Worm (Caenorhabditis elegans) whole organism, mixed stage, embryonic: ENCODE measurements around the gene csb-1.
A peak's percentile ranks its signal among the peaks of the same experiment; 100 is the strongest.

Experiments used
- M03D4.4 ChIP-seq: sonication (generic microtip); optimal IDR thresholded peaks from 2 replicates; lab custom pipeline; 2017; ENCODE audit warnings: mild to moderate bottlenecking, missing genetic modification characterization, missing compliant biosample characterization
- bed-3 ChIP-seq: fragments of 200-800 bp; sonication (Bioruptor generic); optimal IDR thresholded peaks from 3 replicates; lab custom pipeline; 2018; ENCODE audit warnings: mild to moderate bottlenecking, missing genetic modification characterization, moderate library complexity, missing compliant biosample characterization
- blmp-1 ChIP-seq: fragments of 150-350 bp; optimal IDR thresholded peaks from 2 replicates; lab custom pipeline; 2014; ENCODE audit warnings: missing biosample characterization, missing genetic modification characterization
- ceh-39 ChIP-seq: fragments of 150-350 bp; optimal IDR thresholded peaks from 2 replicates; lab custom pipeline; 2014; ENCODE audit warnings: missing biosample characterization, missing genetic modification characterization
- ceh-43 ChIP-seq: fragments of 200-800 bp; sonication (Bioruptor generic); optimal IDR thresholded peaks from 2 replicates; lab custom pipeline; 2018; ENCODE audit warnings: mild to moderate bottlenecking, missing genetic modification characterization, moderate library complexity, missing compliant biosample characterization
- ceh-83 ChIP-seq: fragments of 200-800 bp; sonication (Bioruptor generic); optimal IDR thresholded peaks from 2 replicates; lab custom pipeline; 2018; ENCODE audit warnings: mild to moderate bottlenecking, missing genetic modification characterization, missing compliant biosample characterization
- ces-1 ChIP-seq: fragments of 150-350 bp; optimal IDR thresholded peaks from 2 replicates; lab custom pipeline; 2014; ENCODE audit warnings: missing biosample characterization, missing genetic modification reagents, missing genetic modification characterization
- cnd-1 ChIP-seq: fragments of 200-800 bp; sonication (Bioruptor generic); optimal IDR thresholded peaks from 2 replicates; lab custom pipeline; 2018; ENCODE audit warnings: mild to moderate bottlenecking, missing genetic modification characterization, missing compliant biosample characterization
- drap-1 ChIP-seq: fragments of 200-800 bp; sonication (Bioruptor generic); optimal IDR thresholded peaks from 3 replicates; lab custom pipeline; 2018; ENCODE audit warnings: mild to moderate bottlenecking, missing genetic modification characterization, missing compliant biosample characterization
- elt-1 ChIP-seq: sonication (generic microtip); optimal IDR thresholded peaks from 2 replicates; lab custom pipeline; 2017; ENCODE audit warnings: missing genetic modification characterization, mild to moderate bottlenecking, missing compliant biosample characterization, antibody characterized with exemption, moderate library complexity, borderline replicate concordance; ENCODE audit not compliant: insufficient read depth
- elt-3 ChIP-seq: fragments of 150-350 bp; optimal IDR thresholded peaks from 2 replicates; lab custom pipeline; 2014; ENCODE audit warnings: missing biosample characterization, missing genetic modification characterization
- flh-1 ChIP-seq: fragments of 200-800 bp; sonication (Bioruptor generic); optimal IDR thresholded peaks from 2 replicates; lab custom pipeline; 2018; ENCODE audit warnings: mild to moderate bottlenecking, missing genetic modification characterization, moderate library complexity, missing compliant biosample characterization
- ham-2 ChIP-seq: fragments of 200-800 bp; sonication (Bioruptor generic); optimal IDR thresholded peaks from 2 replicates; lab custom pipeline; 2018; ENCODE audit warnings: mild to moderate bottlenecking, missing genetic modification characterization, missing compliant biosample characterization
- hlh-1 ChIP-seq: fragments of 150-350 bp; optimal IDR thresholded peaks from 2 replicates; lab custom pipeline; 2014; ENCODE audit warnings: missing biosample characterization, missing genetic modification reagents, missing genetic modification characterization
- lin-13 ChIP-seq: fragments of 150-350 bp; optimal IDR thresholded peaks from 2 replicates; lab custom pipeline; 2014; ENCODE audit warnings: missing biosample characterization, missing genetic modification characterization
- lin-32 ChIP-seq: fragments of 200-800 bp; sonication (Bioruptor generic); optimal IDR thresholded peaks from 2 replicates; lab custom pipeline; 2018; ENCODE audit warnings: mild to moderate bottlenecking, missing genetic modification characterization, missing compliant biosample characterization
- lsy-2 ChIP-seq: fragments of 150-350 bp; optimal IDR thresholded peaks from 2 replicates; lab custom pipeline; 2014; ENCODE audit warnings: missing biosample characterization, missing genetic modification characterization
- mab-5 ChIP-seq: fragments of 150-350 bp; optimal IDR thresholded peaks from 2 replicates; lab custom pipeline; 2014; ENCODE audit warnings: missing biosample characterization, missing genetic modification characterization
- mep-1 ChIP-seq: fragments of 150-350 bp; optimal IDR thresholded peaks from 2 replicates; lab custom pipeline; 2017; ENCODE audit warnings: missing biosample characterization, missing genetic modification reagents, missing genetic modification characterization, inconsistent platforms
- mls-2 ChIP-seq: sonication (generic microtip); optimal IDR thresholded peaks from 2 replicates; lab custom pipeline; 2016; ENCODE audit warnings: mild to moderate bottlenecking, missing genetic modification characterization, moderate library complexity, missing compliant biosample characterization
- nhr-12 ChIP-seq: fragments of 150-350 bp; optimal IDR thresholded peaks from 2 replicates; lab custom pipeline; 2014; ENCODE audit warnings: missing biosample characterization, missing genetic modification characterization
- nhr-28 ChIP-seq: fragments of 150-350 bp; optimal IDR thresholded peaks from 2 replicates; lab custom pipeline; 2014; ENCODE audit warnings: missing biosample characterization, missing genetic modification characterization
- nhr-76 ChIP-seq: sonication (generic microtip); optimal IDR thresholded peaks from 2 replicates; lab custom pipeline; 2017; ENCODE audit warnings: missing biosample characterization, missing genetic modification characterization
- pha-4 ChIP-seq: fragments of 150-350 bp; optimal IDR thresholded peaks from 2 replicates; lab custom pipeline; 2018; ENCODE audit warnings: missing biosample characterization, missing genetic modification reagents, missing genetic modification characterization
- sem-2 ChIP-seq: fragments of 200-800 bp; sonication (Bioruptor generic); optimal IDR thresholded peaks from 2 replicates; lab custom pipeline; 2018; ENCODE audit warnings: mild to moderate bottlenecking, missing genetic modification characterization, missing compliant biosample characterization
- snpc-4 ChIP-seq: fragments of 150-350 bp; optimal IDR thresholded peaks from 2 replicates; lab custom pipeline; 2014; ENCODE audit warnings: missing biosample characterization, missing genetic modification characterization
- sptf-1 ChIP-seq: sonication (generic microtip); optimal IDR thresholded peaks from 2 replicates; lab custom pipeline; 2017; ENCODE audit warnings: mild to moderate bottlenecking, missing genetic modification characterization, moderate library complexity, missing compliant biosample characterization
- tbx-8 ChIP-seq: fragments of 200-800 bp; sonication (Bioruptor generic); optimal IDR thresholded peaks from 2 replicates; lab custom pipeline; 2018; ENCODE audit warnings: mild to moderate bottlenecking, missing genetic modification characterization, moderate library complexity, missing compliant biosample characterization
- unc-120 ChIP-seq: sonication (generic microtip); optimal IDR thresholded peaks from 2 replicates; lab custom pipeline; 2017; ENCODE audit warnings: missing genetic modification characterization, missing compliant biosample characterization; ENCODE audit not compliant: poor library complexity, severe bottlenecking
- unc-39 ChIP-seq: fragments of 150-350 bp; optimal IDR thresholded peaks from 2 replicates; lab custom pipeline; 2014; ENCODE audit warnings: missing biosample characterization, missing genetic modification characterization
- unc-62 ChIP-seq: fragments of 150-350 bp; optimal IDR thresholded peaks from 2 replicates; lab custom pipeline; 2014; ENCODE audit warnings: missing biosample characterization, missing genetic modification reagents, missing genetic modification characterization
- ztf-11 ChIP-seq: fragments of 150-350 bp; optimal IDR thresholded peaks from 2 replicates; lab custom pipeline; 2014; ENCODE audit warnings: missing biosample characterization, missing genetic modification characterization

Gene csb-1

DNA sequence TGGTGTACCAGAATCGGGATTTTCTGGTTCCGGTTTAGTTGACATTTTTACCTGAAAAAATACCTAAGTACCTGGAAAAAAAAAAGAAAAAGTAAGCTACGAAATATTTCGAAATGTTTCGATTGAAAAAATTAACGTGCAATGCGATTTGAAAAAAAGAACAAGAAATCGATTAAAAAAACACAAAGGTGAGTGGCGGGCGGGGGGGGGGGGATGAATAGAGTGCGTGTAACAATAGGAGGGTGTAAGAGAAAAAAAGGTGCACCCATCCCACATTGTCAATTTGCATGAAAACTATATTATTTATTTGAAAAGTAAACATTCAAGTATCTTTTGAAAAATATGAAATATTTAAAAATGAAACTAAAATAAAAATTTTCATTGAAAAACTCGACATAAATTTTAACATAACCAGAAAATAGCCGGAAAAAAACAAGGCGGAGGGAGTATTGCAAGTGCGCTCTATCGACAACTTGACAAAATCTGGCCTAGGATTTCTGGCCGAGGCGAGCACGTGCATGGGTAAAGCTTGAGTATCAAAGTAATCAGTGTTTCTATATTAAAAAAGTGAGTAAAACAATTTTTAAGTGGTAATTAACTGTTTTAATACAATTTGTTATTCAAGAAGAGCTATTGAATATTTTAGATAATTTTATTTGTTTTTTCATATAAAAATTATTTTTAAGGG, at the start of gene csb-1, which contains the start of gene F53H4.4:
TSS of gene csb-1 (minus strand) at position 51 of the 688 bp plus-strand sequence.
TSS of gene F53H4.4 (plus strand) at position 520 of the 688 bp plus-strand sequence.
- TF ChIP-seq sptf-1 (tag; lab: Kevin White, UChicago) (peak; percentile 11), mep-1 (tag; lab: Kevin White, UChicago) (peak; percentile 84), flh-1 (GFP tag; lab: Kevin White, UChicago) (no peak), nhr-76 (no peak), elt-3 (tag; lab: Kevin White, UChicago) (no peak), ztf-11 (no peak), lin-32 (GFP tag; lab: Kevin White, UChicago) (no peak), lsy-2 (peak; percentile 16), ceh-43 (GFP tag; lab: Kevin White, UChicago) (no peak), lin-13 (peak; percentile 37), ceh-83 (GFP tag; lab: Kevin White, UChicago) (no peak), mls-2 (tag; lab: Kevin White, UChicago) (no peak)

- no peak for TF ChIP-seq ztf-11
- no peak for TF ChIP-seq lin-13
- TF ChIP-seq bed-3 (GFP tag; lab: Kevin White, UChicago): no peak
- no peak for TF ChIP-seq M03D4.4 (tag; lab: Kevin White, UChicago)
- no peak for TF ChIP-seq snpc-4 (tag; lab: Kevin White, UChicago)
- no peak for TF ChIP-seq mep-1 (tag; lab: Kevin White, UChicago)
- TF ChIP-seq sptf-1 (tag; lab: Kevin White, UChicago): no peak
Measured at ce11 chrX:15912841-15913240, 47.1 kb upstream of the csb-1 start.

DNA sequence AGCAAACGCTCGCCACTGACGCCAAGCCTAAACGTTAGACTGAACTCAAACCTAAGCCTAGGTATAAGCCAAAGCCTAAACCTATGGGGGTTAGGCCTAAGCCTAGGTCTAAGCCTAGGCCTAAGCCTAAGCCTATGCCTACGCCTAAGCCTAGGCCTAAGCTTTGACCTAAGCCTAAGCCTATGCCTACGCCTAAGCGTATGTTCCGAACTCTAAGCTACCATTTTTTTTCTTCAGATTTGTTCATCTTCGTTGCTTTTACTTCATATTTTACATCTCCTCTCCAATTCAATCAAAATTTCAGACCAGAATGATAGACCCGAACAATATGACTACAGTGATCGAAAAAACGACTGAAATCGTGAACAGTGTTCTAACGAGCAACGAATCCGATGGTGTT, 44.6 kb upstream of the csb-1 start, which contains the start of gene npr-33:
TSS of gene npr-33 (plus strand) at position 301 of the 400 bp plus-strand sequence.
- no peak for TF ChIP-seq mab-5 (tag; lab: Kevin White, UChicago)
- TF ChIP-seq mls-2 (tag; lab: Kevin White, UChicago): no peak
- TF ChIP-seq ceh-39 (tag; lab: Kevin White, UChicago): no peak
- no peak for TF ChIP-seq sptf-1 (tag; lab: Kevin White, UChicago)
- no peak for TF ChIP-seq unc-62 (GFP tag; lab: Kevin White, UChicago)
- TF ChIP-seq snpc-4 (tag; lab: Kevin White, UChicago): no peak
- no peak for TF ChIP-seq ztf-11
- TF ChIP-seq elt-1: no peak
- TF ChIP-seq nhr-76: no peak

- TF ChIP-seq cnd-1 (no peak), blmp-1 (tag; lab: Kevin White, UChicago) (no peak), ham-2 (no peak), nhr-28 (no peak), drap-1 (no peak), unc-120 (tag; lab: Kevin White, UChicago) (no peak), ces-1 (GFP tag; lab: Kevin White, UChicago) (no peak), nhr-12 (no peak), pha-4 (no peak), lin-32 (GFP tag; lab: Kevin White, UChicago) (no peak), tbx-8 (no peak), ceh-43 (GFP tag; lab: Kevin White, UChicago) (no peak), lin-13 (no peak), mab-5 (tag; lab: Kevin White, UChicago) (no peak), bed-3 (GFP tag; lab: Kevin White, UChicago) (no peak), sem-2 (GFP tag; lab: Kevin White, UChicago) (no peak), unc-39 (tag; lab: Kevin White, UChicago) (no peak), hlh-1 (tag; lab: Kevin White, UChicago) (no peak)
Measured at ce11 chrX:15902835-15903234, 37.1 kb upstream of the csb-1 start.

DNA sequence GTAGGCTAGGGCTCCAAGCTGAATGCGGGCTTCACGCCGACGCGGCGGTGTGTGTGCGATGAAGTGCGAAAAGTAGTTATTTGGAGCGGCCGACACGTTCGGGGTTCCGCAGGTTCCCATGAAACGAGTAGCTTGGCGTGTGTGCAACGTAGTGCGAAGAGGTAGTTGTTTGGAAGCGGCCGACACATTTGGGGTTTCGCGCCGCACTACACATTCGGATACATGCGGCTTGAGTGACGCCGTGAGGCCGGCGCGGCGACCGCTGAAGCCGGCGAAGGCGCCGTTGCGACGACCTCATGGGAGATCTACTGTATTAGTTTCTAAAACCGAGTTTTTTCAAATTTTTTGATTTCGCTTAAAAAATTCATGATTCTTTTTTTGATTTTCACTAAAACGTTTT, 35.5 kb upstream of the csb-1 start:
- TF ChIP-seq pha-4: no peak
- no peak for TF ChIP-seq mab-5 (tag; lab: Kevin White, UChicago)
- no peak for TF ChIP-seq elt-1
- TF ChIP-seq drap-1: no peak
- TF ChIP-seq ham-2: no peak
- no peak for TF ChIP-seq ces-1 (GFP tag; lab: Kevin White, UChicago)
- no peak for TF ChIP-seq nhr-76
- no peak for TF ChIP-seq mep-1 (tag; lab: Kevin White, UChicago)
